Fruit fly (Drosophila melanogaster): ENCODE results near the gene Mayo.

Mayo gene

dm6 chr3R:31109126-31109525 is at the start of gene Mayo:
Gene Mayo (minus strand): TSS chr3R:31109191.
- TF ChIP-seq toe (GFP tag; optimal IDR thresholded peaks at IDR 0.05) (no peak), kay (GFP tag; ENCODE audit: borderline replicate concordance) (peak; percentile 59), cic (GFP tag; optimal IDR thresholded peaks at IDR 0.05) (peak; percentile 10)

- TF ChIP-seq kay (GFP tag; ENCODE audit: borderline replicate concordance), result peak; percentile 20
- TF ChIP-seq CG1620 (GFP tag; optimal IDR thresholded peaks at IDR 0.05), result no peak
Observed at dm6 chr3R:31146920-31147319, 37.9 kb upstream of the Mayo start.

dm6 chr3R:31141691-31142090 is 32.7 kb upstream of the Mayo start:
- no peak for TF ChIP-seq CG7045 (GFP tag; optimal IDR thresholded peaks at IDR 0.05)
- no peak for TF ChIP-seq CG5204 (GFP tag; optimal IDR thresholded peaks at IDR 0.05)
- no peak for TF ChIP-seq Clk (GFP tag; optimal IDR thresholded peaks at IDR 0.05)
- TF ChIP-seq Mnt (GFP tag; optimal IDR thresholded peaks at IDR 0.05), result no peak
- TF ChIP-seq Hr96 (GFP tag; optimal IDR thresholded peaks at IDR 0.05), result no peak
- TF ChIP-seq CG33017 (tag; optimal IDR thresholded peaks at IDR 0.05), result no peak
- no peak for TF ChIP-seq CG7101 (tag; optimal IDR thresholded peaks at IDR 0.05)
- no peak for TF ChIP-seq bab1 (GFP tag; optimal IDR thresholded peaks at IDR 0.05)
- no peak for TF ChIP-seq tj (GFP tag; optimal IDR thresholded peaks at IDR 0.05)
- TF ChIP-seq ovo (GFP tag; optimal IDR thresholded peaks at IDR 0.05), result no peak
- no peak for TF ChIP-seq cnc (optimal IDR thresholded peaks at IDR 0.05)
- no peak for TF ChIP-seq CG1620 (GFP tag; optimal IDR thresholded peaks at IDR 0.05)
- TF ChIP-seq pad (GFP tag; optimal IDR thresholded peaks at IDR 0.05), result no peak
- TF ChIP-seq CG14711 (tag; optimal IDR thresholded peaks at IDR 0.05), result no peak
- TF ChIP-seq toe (GFP tag; optimal IDR thresholded peaks at IDR 0.05), result no peak
- no peak for TF ChIP-seq cic (GFP tag; optimal IDR thresholded peaks at IDR 0.05)
- TF ChIP-seq CG11617 (GFP tag; optimal IDR thresholded peaks at IDR 0.05), result no peak
- no peak for TF ChIP-seq CG12768 (GFP tag; optimal IDR thresholded peaks at IDR 0.05)

- no peak for TF ChIP-seq kay (GFP tag; ENCODE audit: borderline replicate concordance)
- TF ChIP-seq CG7045 (GFP tag; optimal IDR thresholded peaks at IDR 0.05), result peak; percentile 1
Observed at dm6 chr3R:31134056-31134455, 25.1 kb upstream of the Mayo start, which contains the start of gene Gycbeta100B. Gene Gycbeta100B (plus strand): TSS chr3R:31134392.

- TF ChIP-seq ovo (GFP tag; optimal IDR thresholded peaks at IDR 0.05) (no peak), CG12768 (GFP tag; optimal IDR thresholded peaks at IDR 0.05) (no peak), pad (GFP tag; optimal IDR thresholded peaks at IDR 0.05) (no peak), bab1 (GFP tag; optimal IDR thresholded peaks at IDR 0.05) (no peak), tj (GFP tag; optimal IDR thresholded peaks at IDR 0.05) (no peak), cic (GFP tag; optimal IDR thresholded peaks at IDR 0.05) (no peak), CG7101 (tag; optimal IDR thresholded peaks at IDR 0.05) (no peak), CG14711 (tag; optimal IDR thresholded peaks at IDR 0.05) (no peak), CG7045 (GFP tag; optimal IDR thresholded peaks at IDR 0.05) (no peak), Crg-1 (GFP tag; optimal IDR thresholded peaks at IDR 0.05) (no peak), cnc (optimal IDR thresholded peaks at IDR 0.05) (no peak), Clk (GFP tag; optimal IDR thresholded peaks at IDR 0.05) (no peak)
Observed at dm6 chr3R:31130566-31130965, 21.6 kb upstream of the Mayo start, which contains the start of gene Ktch. Gene Ktch (minus strand): TSS chr3R:31130666.

dm6 chr3R:31127357-31127775 is 18.4 kb upstream of the Mayo start:
- TF ChIP-seq Mnt (GFP tag; optimal IDR thresholded peaks at IDR 0.05), result no peak
- TF ChIP-seq CG7101 (tag; optimal IDR thresholded peaks at IDR 0.05), result peak; percentile 41
- peak; percentile 17 for TF ChIP-seq bab1 (GFP tag; optimal IDR thresholded peaks at IDR 0.05)
- TF ChIP-seq Clk (GFP tag; optimal IDR thresholded peaks at IDR 0.05), result no peak
- peak; percentile 94 for TF ChIP-seq kay (GFP tag; ENCODE audit: borderline replicate concordance)
- peak; percentile 72 for TF ChIP-seq cic (GFP tag; optimal IDR thresholded peaks at IDR 0.05)
- TF ChIP-seq CG33017 (tag; optimal IDR thresholded peaks at IDR 0.05), result peak; percentile 17

dm6 chr3R:31125746-31126199 is 16.8 kb upstream of the Mayo start, which contains the start of gene CG15554:
Gene CG15554 (plus strand): TSS chr3R:31126149.
- TF ChIP-seq cnc (optimal IDR thresholded peaks at IDR 0.05) (no peak), pad (GFP tag; optimal IDR thresholded peaks at IDR 0.05) (no peak), tj (GFP tag; optimal IDR thresholded peaks at IDR 0.05) (no peak), Hr96 (GFP tag; optimal IDR thresholded peaks at IDR 0.05) (no peak), CG1620 (GFP tag; optimal IDR thresholded peaks at IDR 0.05) (no peak), CG33017 (tag; optimal IDR thresholded peaks at IDR 0.05) (no peak), bab1 (GFP tag; optimal IDR thresholded peaks at IDR 0.05) (no peak), CG12768 (GFP tag; optimal IDR thresholded peaks at IDR 0.05) (no peak), CG7045 (GFP tag; optimal IDR thresholded peaks at IDR 0.05) (no peak), Clk (GFP tag; optimal IDR thresholded peaks at IDR 0.05) (no peak), cic (GFP tag; optimal IDR thresholded peaks at IDR 0.05) (no peak), kay (GFP tag; ENCODE audit: borderline replicate concordance) (no peak), CG7101 (tag; optimal IDR thresholded peaks at IDR 0.05) (no peak), Mnt (GFP tag; optimal IDR thresholded peaks at IDR 0.05) (no peak)

dm6 chr3R:31123315-31123714 is 14.3 kb upstream of the Mayo start, which contains the start of gene Prosalpha3T:
Gene Prosalpha3T (minus strand): TSS chr3R:31123415.
- TF ChIP-seq cnc (optimal IDR thresholded peaks at IDR 0.05) (no peak), CG14711 (tag; optimal IDR thresholded peaks at IDR 0.05) (no peak), bab1 (GFP tag; optimal IDR thresholded peaks at IDR 0.05) (no peak), kay (GFP tag; ENCODE audit: borderline replicate concordance) (no peak), CG1620 (GFP tag; optimal IDR thresholded peaks at IDR 0.05) (no peak), cic (GFP tag; optimal IDR thresholded peaks at IDR 0.05) (no peak), CG7045 (GFP tag; optimal IDR thresholded peaks at IDR 0.05) (no peak)
